Worm (Caenorhabditis elegans): ENCODE data around the gene srd-64.
A peak's percentile ranks its signal among the peaks of the same experiment; 100 is the strongest.

Gene srd-64

ce11 chrIII:1743081-1743480, 48.2 kb upstream of the srd-64 start:
- TF ChIP-seq hsf-1 (GFP tag; IDR thresholded peaks at IDR 0.05) = 0 out of 2 replicates have a peak, but pooled peaks have one; percentile 13
- peak; percentile 60 for TF ChIP-seq rpc-1 (optimal IDR thresholded peaks at IDR 0.05)
- TF ChIP-seq rpc-1 (tag; optimal IDR thresholded peaks at IDR 0.05) = peak; percentile 78
- peak; percentile 68 for TF ChIP-seq B0261.1 (tag; optimal IDR thresholded peaks at IDR 0.05)
- TF ChIP-seq F55B11.4 (tag; optimal IDR thresholded peaks at IDR 0.05; ENCODE audit: borderline replicate concordance, insufficient read depth) = no peak
- TF ChIP-seq F10E7.11 (tag; optimal IDR thresholded peaks at IDR 0.05) = no peak
- TF ChIP-seq madf-6 (GFP tag; IDR thresholded peaks at IDR 0.05) = peak; percentile 20; the same call in 1 of the 2 replicates
- TF ChIP-seq mcd-1 (GFP tag; IDR thresholded peaks at IDR 0.05) = peak; percentile 32; the same call in 1 of the 2 replicates
- peak; percentile 54 for TF ChIP-seq die-1 (tag; optimal IDR thresholded peaks at IDR 0.05)
- TF ChIP-seq nhr-80 (tag; optimal IDR thresholded peaks at IDR 0.05) = no peak
- no peak for TF ChIP-seq let-526 (GFP tag; IDR thresholded peaks at IDR 0.05)
- no peak for TF ChIP-seq B0336.3 (GFP tag; IDR thresholded peaks at IDR 0.05)
- TF ChIP-seq mxl-1 (tag; optimal IDR thresholded peaks at IDR 0.05) = peak; percentile 7
- TF ChIP-seq ztf-25 (GFP tag; IDR thresholded peaks at IDR 0.05) = no peak
- TF ChIP-seq nhr-90 (tag; optimal IDR thresholded peaks at IDR 0.05) = peak; percentile 48
- TF ChIP-seq cebp-1 (GFP tag; IDR thresholded peaks at IDR 0.05) = no peak
- peak; percentile 25 for TF ChIP-seq cebp-1 (tag; optimal IDR thresholded peaks at IDR 0.05)
- TF ChIP-seq dox-1 (GFP tag; IDR thresholded peaks at IDR 0.05) = peak; percentile 31; the same call in 1 of the 2 replicates
- no peak for TF ChIP-seq dpl-1 (GFP tag; optimal IDR thresholded peaks at IDR 0.05)
- TF ChIP-seq lag-1 (GFP tag; IDR thresholded peaks at IDR 0.05) = no peak
- no peak for TF ChIP-seq T26A5.8 (tag; optimal IDR thresholded peaks at IDR 0.05)
- TF ChIP-seq K11D2.4 (GFP tag; IDR thresholded peaks at IDR 0.05) = peak; percentile 16; the same call in 1 of the 2 replicates
- TF ChIP-seq ztf-26 (tag; optimal IDR thresholded peaks at IDR 0.05) = no peak
- peak; percentile 22 for TF ChIP-seq athp-1 (tag; optimal IDR thresholded peaks at IDR 0.05)
- TF ChIP-seq tbp1 (GFP tag; optimal IDR thresholded peaks at IDR 0.05) = peak; percentile 86
- TF ChIP-seq F33H1.4 (GFP tag; IDR thresholded peaks at IDR 0.05) = 0 out of 2 replicates have a peak, but pooled peaks have one; percentile 20
- TF ChIP-seq ztf-28 (GFP tag; IDR thresholded peaks at IDR 0.05) = no peak
- peak; percentile 39 for TF ChIP-seq lsl-1 (GFP tag; optimal IDR thresholded peaks at IDR 0.05)
- TF ChIP-seq ztf-22 (GFP tag; optimal IDR thresholded peaks at IDR 0.05) = no peak
- no peak for TF ChIP-seq hlh-26 (GFP tag; conservative IDR thresholded peaks at IDR 0.05)
- no peak for TF ChIP-seq nhr-27 (tag; optimal IDR thresholded peaks at IDR 0.05)
- no peak for TF ChIP-seq F23B12.7 (tag; optimal IDR thresholded peaks at IDR 0.05; ENCODE audit: insufficient read depth)
- TF ChIP-seq egl-44 (GFP tag; IDR thresholded peaks at IDR 0.05) = no peak
- no peak for TF ChIP-seq lsy-27 (tag; optimal IDR thresholded peaks at IDR 0.05; ENCODE audit: borderline replicate concordance, insufficient read depth)
- no peak for TF ChIP-seq tlf-1 (GFP tag; optimal IDR thresholded peaks at IDR 0.05)
- TF ChIP-seq T07F8.4 (tag; optimal IDR thresholded peaks at IDR 0.05) = no peak
- no peak for TF ChIP-seq pha-4 (tag; optimal IDR thresholded peaks at IDR 0.05)
- TF ChIP-seq ekl-4 (GFP tag; IDR thresholded peaks at IDR 0.05) = no peak
- TF ChIP-seq fkh-3 (tag; optimal IDR thresholded peaks at IDR 0.05) = no peak
- no peak for TF ChIP-seq cebp-2 (GFP tag; IDR thresholded peaks at IDR 0.05)
- TF ChIP-seq C06A6.2 (GFP tag; conservative IDR thresholded peaks at IDR 0.05) = no peak
- no peak for TF ChIP-seq atf-7 (tag; optimal IDR thresholded peaks at IDR 0.05)
- no peak for TF ChIP-seq Y79H2A.3 (GFP tag; conservative IDR thresholded peaks at IDR 0.05)
- no peak for TF ChIP-seq egl-18 (GFP tag; IDR thresholded peaks at IDR 0.05)
- TF ChIP-seq zfh-2 (GFP tag; conservative IDR thresholded peaks at IDR 0.05) = peak; percentile 61
- TF ChIP-seq D2030.7 (GFP tag; IDR thresholded peaks at IDR 0.05) = peak; percentile 30; the same call in 1 of the 2 replicates
- no peak for TF ChIP-seq unc-130 (GFP tag; optimal IDR thresholded peaks at IDR 0.05)
- TF ChIP-seq snpc-3.4 (tag; optimal IDR thresholded peaks at IDR 0.05) = peak; percentile 4
- peak; percentile 22 for TF ChIP-seq chd-7 (tag; optimal IDR thresholded peaks at IDR 0.05)
- TF ChIP-seq F57C9.4 (tag; optimal IDR thresholded peaks at IDR 0.05) = no peak

All from whole organism, young adult.